Worm (Caenorhabditis elegans): Measurements from ENCODE around the gene nrx-1.

Gene nrx-1

DNA sequence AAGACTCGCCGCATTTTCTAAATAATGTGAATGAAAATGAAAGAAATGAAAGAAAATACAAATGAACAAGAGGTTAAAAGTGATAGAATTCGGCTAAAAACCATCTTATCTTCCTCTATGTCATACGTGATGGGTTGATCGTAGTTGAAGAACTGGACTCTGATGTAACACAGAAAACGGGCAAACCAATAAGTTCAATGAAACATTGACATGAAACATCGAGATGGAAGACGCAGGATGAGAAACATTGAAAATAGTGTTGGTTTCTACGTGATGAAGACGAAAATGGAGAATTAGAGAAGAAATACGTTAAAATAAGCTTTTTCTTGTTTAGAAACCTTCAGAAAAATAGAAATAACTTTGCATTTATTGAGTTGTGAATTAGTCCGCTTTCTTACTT lies 66.2 kb downstream of the nrx-1 start, which contains the start of gene F32D8.12 (continued):
- TF ChIP-seq egl-43 (GFP tag; IDR thresholded peaks at IDR 0.05) (no peak), ceh-20 (GFP tag; IDR thresholded peaks at IDR 0.05) (no peak), snpc-1.2 (GFP tag; IDR thresholded peaks at IDR 0.05) (no peak), attf-4 (tag; optimal IDR thresholded peaks at IDR 0.05) (no peak), ceh-82 (tag; optimal IDR thresholded peaks at IDR 0.05) (no peak), mdt-29 (GFP tag; IDR thresholded peaks at IDR 0.05) (no peak), tra-1 (GFP tag; IDR thresholded peaks at IDR 0.05) (no peak), cey-2 (tag; optimal IDR thresholded peaks at IDR 0.05; ENCODE audit: borderline replicate concordance, insufficient read depth) (no peak), mdl-1 (tag; optimal IDR thresholded peaks at IDR 0.05) (peak in 1 of 2 experiments; percentile 42), Y105C5A.15 (GFP tag; IDR thresholded peaks at IDR 0.05) (no peak), lsy-2 (tag; optimal IDR thresholded peaks at IDR 0.05) (peak in 1 of 2 experiments; percentile 57), dve-1 (tag; optimal IDR thresholded peaks at IDR 0.05; ENCODE audit: insufficient read depth) (peak; percentile 61), daf-16 (GFP tag; optimal IDR thresholded peaks at IDR 0.05) (no peak), daf-16 (tag; optimal IDR thresholded peaks at IDR 0.05) (peak; percentile 58)

DNA sequence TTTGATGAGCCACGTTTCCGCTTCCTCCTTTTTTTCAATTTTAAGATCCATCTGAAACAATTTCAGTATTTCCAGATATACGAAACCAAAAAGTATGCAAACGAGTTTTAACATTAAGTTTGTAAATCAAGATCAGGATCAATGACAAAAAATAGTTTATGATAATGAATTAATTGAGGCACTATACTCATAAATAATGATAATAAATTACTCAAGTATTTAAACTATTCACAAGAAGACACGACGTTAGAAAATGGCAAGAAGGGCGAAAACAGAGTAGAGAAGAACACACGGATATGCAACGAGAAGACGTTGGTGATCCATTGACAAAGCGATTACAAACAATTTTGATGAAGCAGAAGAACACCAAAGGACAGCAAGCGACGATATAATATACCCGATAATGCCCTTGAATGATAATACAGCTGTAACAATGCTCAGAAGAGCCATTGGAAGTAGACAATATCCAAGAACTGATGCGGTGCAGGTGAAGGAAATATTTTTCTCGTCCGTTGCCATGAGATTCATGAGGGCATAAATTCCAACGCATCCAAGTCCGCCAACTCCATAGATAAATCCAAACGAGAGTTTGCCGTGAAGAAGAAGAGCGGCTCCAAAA lies 68.8 kb downstream of the nrx-1 start, which contains the start of gene F32D8.4:
TSS of gene F32D8.4 (minus strand) at position 51 of the 619 bp plus-strand sequence.
- no peak for TF ChIP-seq daf-12 (tag; optimal IDR thresholded peaks at IDR 0.05)
- no peak for TF ChIP-seq mdl-1 (tag; optimal IDR thresholded peaks at IDR 0.05)
- no peak for TF ChIP-seq nhr-10 (tag; optimal IDR thresholded peaks at IDR 0.05)
- TF ChIP-seq aha-1 (tag): peak; percentile 57
- TF ChIP-seq arid-1 (GFP tag; conservative IDR thresholded peaks at IDR 0.05): no peak

DNA sequence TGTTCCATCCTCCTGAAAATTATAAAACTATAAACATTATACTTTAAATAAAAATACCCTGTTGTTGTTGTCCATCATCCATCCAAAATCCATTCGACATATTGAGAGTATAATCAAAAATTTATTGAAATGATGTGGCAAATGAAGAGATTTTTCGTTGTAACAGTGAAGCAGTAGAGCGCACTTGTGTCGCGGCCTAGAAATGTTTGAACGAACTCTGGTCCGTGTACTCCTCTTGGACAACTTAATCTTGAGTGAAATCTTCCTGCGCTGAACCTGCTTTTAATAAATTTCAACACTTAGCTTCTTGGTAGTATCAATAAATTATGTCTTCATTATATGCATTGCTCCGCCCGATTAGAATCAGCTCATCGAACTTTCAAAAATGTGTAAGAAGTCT lies 69.8 kb downstream of the nrx-1 start, which contains the start of the genes F32D8.14 and F32D8.5:
TSS of gene F32D8.14 (minus strand) at position 188 of the 400 bp plus-strand sequence.
TSS of gene F32D8.5 (plus strand) at position 200 of the 400 bp plus-strand sequence.
- TF ChIP-seq dmd-8 (GFP tag; IDR thresholded peaks at IDR 0.05) (no peak), hmg-1.1 (GFP tag; IDR thresholded peaks at IDR 0.05) (peak; percentile 63), ZK337.2 (GFP tag; IDR thresholded peaks at IDR 0.05) (peak; percentile 77), hlh-30 (tag; optimal IDR thresholded peaks at IDR 0.05; ENCODE audit: insufficient read depth) (peak; percentile 49), unc-62 (GFP tag; optimal IDR thresholded peaks at IDR 0.05 in 1 of 2) (peak in 1 of 2 experiments; percentile 84), unc-62 (tag; optimal IDR thresholded peaks at IDR 0.05) (no peak), ama-1 (optimal IDR thresholded peaks at IDR 0.05) (no peak), ZK546.5 (tag; optimal IDR thresholded peaks at IDR 0.05) (peak in 1 of 2 experiments; percentile 71), hlh-11 (tag; optimal IDR thresholded peaks at IDR 0.05) (peak; percentile 60), vab-7 (GFP tag; IDR thresholded peaks at IDR 0.05) (peak; percentile 35; the same call in 1 of the 2 replicates), daf-12 (tag; optimal IDR thresholded peaks at IDR 0.05) (no peak), lir-3 (tag; optimal IDR thresholded peaks at IDR 0.05) (no peak), ztf-7 (tag; optimal IDR thresholded peaks at IDR 0.05) (peak; percentile 56), spr-1 (tag; optimal IDR thresholded peaks at IDR 0.05) (peak; percentile 32), nhr-102 (tag; optimal IDR thresholded peaks at IDR 0.05) (peak; percentile 48), duxl-1 (tag; optimal IDR thresholded peaks at IDR 0.05; ENCODE audit: poor library complexity) (peak; percentile 74), snpc-4 (tag; optimal IDR thresholded peaks at IDR 0.05) (no peak), pqm-1 (tag; optimal IDR thresholded peaks at IDR 0.05) (peak; percentile 1), arid-1 (GFP tag; conservative IDR thresholded peaks at IDR 0.05) (0 out of 2 replicates have a peak, but pooled peaks have one; percentile 28), lsy-2 (tag; optimal IDR thresholded peaks at IDR 0.05) (peak in 1 of 2 experiments; percentile 90), unc-39 (tag; optimal IDR thresholded peaks at IDR 0.05) (no peak), daf-8 (GFP tag; IDR thresholded peaks at IDR 0.05) (no peak), dmd-6 (GFP tag; IDR thresholded peaks at IDR 0.05) (peak; percentile 46), hif-1 (tag; optimal IDR thresholded peaks at IDR 0.05) (peak in 1 of 2 experiments; percentile 80), dpl-1 (GFP tag; optimal IDR thresholded peaks at IDR 0.05) (peak; percentile 83), T20F7.1 (GFP tag; optimal IDR thresholded peaks at IDR 0.05) (peak; percentile 64), zip-11 (GFP tag; IDR thresholded peaks at IDR 0.05) (no peak), aha-1 (tag) (peak; percentile 89), mdt-29 (GFP tag; IDR thresholded peaks at IDR 0.05) (no peak), mep-1 (tag; optimal IDR thresholded peaks at IDR 0.05) (peak; percentile 76), unc-130 (GFP tag; optimal IDR thresholded peaks at IDR 0.05) (peak; percentile 83), madf-9 (GFP tag; conservative IDR thresholded peaks at IDR 0.05) (0 out of 2 replicates have a peak, but pooled peaks have one; percentile 32), nhr-11 (tag; optimal IDR thresholded peaks at IDR 0.05) (peak; percentile 30), php-3 (GFP tag; IDR thresholded peaks at IDR 0.05) (no peak)

Data from whole organism, L4 larva.